Fruit fly (Drosophila melanogaster) S2 (cell line): ENCODE results near the gene beta-PheRS.

Experiments
- CG8478 ChIP-seq: fragments of >200 bp; optimal IDR thresholded peaks from 2 replicates; lab custom pipeline; 2018
- CTCF ChIP-seq, 2 experiments: fragments of >200 bp; optimal IDR thresholded peaks; 2 replicates each; lab custom pipeline; 2018

- no peak for TF ChIP-seq CTCF (optimal IDR thresholded peaks at IDR 0.05; lab: Kevin White, UChicago)
- TF ChIP-seq CG8478 (lab: Kevin White, UChicago) = no peak
Observed at dm6 chr3R:24264414-24265363, 12.2 kb upstream of the beta-PheRS start.
